Fruit fly (Drosophila melanogaster): Measurements from ENCODE around the gene CG7714.

DNA sequence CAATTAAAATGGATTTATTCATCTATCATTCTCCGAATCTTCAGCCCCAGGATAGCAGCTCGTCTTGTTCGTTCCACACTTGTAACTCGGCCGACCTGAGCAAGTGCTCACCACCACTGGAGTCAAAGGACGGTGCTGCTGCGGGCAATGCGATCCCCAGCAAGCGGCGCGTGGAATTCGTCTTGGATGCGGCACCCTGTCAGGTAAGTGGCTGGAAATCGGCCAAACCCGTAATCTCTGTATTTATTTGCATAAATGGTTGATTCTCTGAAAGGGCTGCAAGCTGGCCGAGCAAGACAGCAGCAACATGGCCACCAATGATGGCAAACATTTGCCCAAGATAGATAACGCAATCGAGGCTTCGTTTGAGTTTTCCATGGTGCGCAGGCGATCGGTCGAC is 21.9 kb upstream of the CG7714 start:
- TF ChIP-seq psq (optimal IDR thresholded peaks at IDR 0.05) = no peak
- TF ChIP-seq pan (optimal IDR thresholded peaks at IDR 0.05) = no peak
